Worm (Caenorhabditis elegans): ENCODE measurements around the gene K02F6.1.

- TF ChIP-seq cnd-1 (tag; optimal IDR thresholded peaks at IDR 0.05) = no peak
- no peak for TF ChIP-seq nhr-237 (tag; optimal IDR thresholded peaks at IDR 0.05)
- TF ChIP-seq nhr-28 (tag; optimal IDR thresholded peaks at IDR 0.05) = no peak
- no peak for TF ChIP-seq unc-62 (GFP tag; optimal IDR thresholded peaks at IDR 0.05)
- no peak for TF ChIP-seq elt-3 (tag; optimal IDR thresholded peaks at IDR 0.05)
- TF ChIP-seq pha-4 (tag; optimal IDR thresholded peaks at IDR 0.05) = no peak
- TF ChIP-seq unc-120 (tag; optimal IDR thresholded peaks at IDR 0.05; ENCODE audit: poor library complexity, severe bottlenecking) = no peak
- TF ChIP-seq lsy-2 (tag; optimal IDR thresholded peaks at IDR 0.05) = no peak
These were observed 732 bp upstream of the K02F6.1 start for ce11 chrII:2553030-2553429.

All from whole organism, mixed stage, embryonic.